Fruit fly (Drosophila melanogaster) whole organism, embryonic: ENCODE measurements around the gene rasp.

ENCODE experiments used
- BtbVII ChIP-seq: fragments of 200-800 bp; sonication (Bioruptor generic); optimal IDR thresholded peaks from 3 replicates; lab custom pipeline; 2017; ENCODE audit warnings: missing biosample characterization, mild to moderate bottlenecking, missing genetic modification characterization
- CG10366 ChIP-seq: fragments of 200-800 bp; sonication (Bioruptor generic); IDR thresholded peaks from 2 replicates; pipeline ENCODE4 v1.3.6; 2022; ENCODE audit warnings: missing biosample characterization, missing genetic modification characterization
- CG10654 ChIP-seq: fragments of 200-800 bp; sonication (Bioruptor generic); optimal IDR thresholded peaks from 2 replicates; lab custom pipeline; 2016; ENCODE audit warnings: missing biosample characterization, missing genetic modification characterization
- CG10959 ChIP-seq: fragments of 200-800 bp; sonication (Bioruptor generic); IDR thresholded peaks from 2 replicates; pipeline ENCODE4 v1.3.6; 2022; ENCODE audit warnings: missing biosample characterization, missing genetic modification characterization
- CG13287 ChIP-seq: fragments of 200-800 bp; sonication (Bioruptor generic); IDR thresholded peaks from 2 replicates; pipeline ENCODE4 v1.3.6; 2022; ENCODE audit warnings: missing biosample characterization, missing genetic modification characterization; ENCODE audit not compliant: partially characterized antibody
- CG13894 ChIP-seq: fragments of 200-800 bp; sonication (Bioruptor generic); optimal IDR thresholded peaks from 3 replicates; lab custom pipeline; 2018; ENCODE audit warnings: missing biosample characterization, mild to moderate bottlenecking, missing genetic modification characterization, moderate library complexity
- CG14860 ChIP-seq: fragments of 200-800 bp; sonication (Bioruptor generic); IDR thresholded peaks from 3 replicates; pipeline ENCODE4 v1.3.6; 2022; ENCODE audit warnings: missing biosample characterization, missing genetic modification characterization; ENCODE audit not compliant: partially characterized antibody
- CG15011 ChIP-seq: fragments of 200-800 bp; sonication (Bioruptor generic); optimal IDR thresholded peaks from 3 replicates; lab custom pipeline; 2018; ENCODE audit warnings: missing biosample characterization, mild to moderate bottlenecking, missing genetic modification characterization
- CG17186 ChIP-seq: fragments of 200-800 bp; sonication (Bioruptor generic); optimal IDR thresholded peaks from 3 replicates; lab custom pipeline; 2017; ENCODE audit warnings: missing biosample characterization, missing genetic modification reagents, missing genetic modification characterization
- CG17361 ChIP-seq: fragments of 200-800 bp; sonication (Bioruptor generic); IDR thresholded peaks from 3 replicates; pipeline ENCODE4 v1.3.6; 2022; ENCODE audit warnings: missing biosample characterization, missing genetic modification characterization
- CG3163 ChIP-seq: fragments of 200-800 bp; sonication (Bioruptor generic); optimal IDR thresholded peaks from 3 replicates; lab custom pipeline; 2016; ENCODE audit warnings: missing biosample characterization, missing genetic modification characterization
- CG34224 ChIP-seq: fragments of 200-800 bp; sonication (Bioruptor generic); IDR thresholded peaks from 3 replicates; pipeline ENCODE4 v1.3.6; 2022; ENCODE audit warnings: missing biosample characterization, missing genetic modification characterization; ENCODE audit not compliant: partially characterized antibody
- CG4360 ChIP-seq: fragments of 200-800 bp; sonication (Bioruptor generic); IDR thresholded peaks from 2 replicates; pipeline ENCODE4 v1.3.6; 2022; ENCODE audit warnings: missing biosample characterization, missing genetic modification characterization
- CG4404 ChIP-seq: fragments of 200-800 bp; sonication (Bioruptor generic); IDR thresholded peaks from 2 replicates; pipeline ENCODE4 v1.3.6; 2022; ENCODE audit warnings: missing biosample characterization, missing genetic modification characterization
- CG6683 ChIP-seq: fragments of 200-800 bp; sonication (Bioruptor generic); optimal IDR thresholded peaks from 2 replicates; lab custom pipeline; 2017; ENCODE audit warnings: missing biosample characterization, mild to moderate bottlenecking, missing genetic modification characterization, missing genetic modification reagents
- CG6791 ChIP-seq: fragments of 200-800 bp; sonication (Bioruptor generic); IDR thresholded peaks from 3 replicates; pipeline ENCODE4 v1.3.6; 2022; ENCODE audit warnings: missing biosample characterization, missing genetic modification characterization; ENCODE audit not compliant: partially characterized antibody
- CG6854 ChIP-seq: fragments of 200-800 bp; sonication (Bioruptor generic); optimal IDR thresholded peaks from 3 replicates; lab custom pipeline; 2017; ENCODE audit warnings: missing biosample characterization, mild to moderate bottlenecking, missing genetic modification characterization
- CG7786 ChIP-seq: fragments of 200-800 bp; sonication (Bioruptor generic); optimal IDR thresholded peaks from 2 replicates; lab custom pipeline; 2016; ENCODE audit warnings: missing biosample characterization, missing genetic modification characterization
- CG7963 ChIP-seq: fragments of 200-800 bp; sonication (Bioruptor generic); IDR thresholded peaks from 3 replicates; pipeline ENCODE4 v1.3.6; 2022; ENCODE audit warnings: missing biosample characterization, missing genetic modification characterization; ENCODE audit not compliant: partially characterized antibody
- CG9932 ChIP-seq: fragments of 200-800 bp; sonication (Bioruptor generic); IDR thresholded peaks from 2 replicates; pipeline ENCODE4 v1.3.6; 2022; ENCODE audit warnings: missing biosample characterization, missing genetic modification characterization
- Ets65A ChIP-seq: fragments of 200-800 bp; sonication (Bioruptor generic); peaks from one replicate; lab custom pipeline; 2016; ENCODE audit warnings: missing biosample characterization, missing genetic modification characterization
- HLHmδ ChIP-seq: fragments of 200-800 bp; sonication (Bioruptor generic); optimal IDR thresholded peaks from 2 replicates; lab custom pipeline; 2018; ENCODE audit warnings: missing biosample characterization, mild to moderate bottlenecking, missing genetic modification characterization, moderate library complexity
- Hand ChIP-seq: fragments of 200-800 bp; sonication (Bioruptor generic); optimal IDR thresholded peaks from 2 replicates; lab custom pipeline; 2017; ENCODE audit warnings: mild to moderate bottlenecking, missing biosample characterization, missing genetic modification reagents, missing genetic modification characterization
- MESR4 ChIP-seq: fragments of 200-800 bp; sonication (Bioruptor generic); optimal IDR thresholded peaks from 2 replicates; lab custom pipeline; 2018; ENCODE audit warnings: missing biosample characterization, mild to moderate bottlenecking, missing genetic modification characterization, moderate library complexity
- NC2β ChIP-seq: fragments of 200-800 bp; sonication (Bioruptor generic); optimal IDR thresholded peaks from 2 replicates; lab custom pipeline; 2016; ENCODE audit warnings: missing biosample characterization, missing genetic modification characterization
- Nf-YB ChIP-seq: fragments of 200-800 bp; sonication (Bioruptor generic); optimal IDR thresholded peaks from 3 replicates; lab custom pipeline; 2019; ENCODE audit warnings: missing biosample characterization, mild to moderate bottlenecking, missing genetic modification characterization, moderate library complexity
- Rfx ChIP-seq: fragments of 200-800 bp; sonication (Bioruptor generic); IDR thresholded peaks from 2 replicates; pipeline ENCODE4 v1.3.6; 2022; ENCODE audit warnings: missing biosample characterization, missing genetic modification characterization
- ato ChIP-seq: fragments of 200-800 bp; sonication (Bioruptor generic); IDR thresholded peaks from 2 replicates; pipeline ENCODE4 v1.3.6; 2022; ENCODE audit warnings: missing biosample characterization, missing genetic modification characterization; ENCODE audit not compliant: partially characterized antibody
- bowl ChIP-seq: fragments of 200-800 bp; sonication (Bioruptor generic); IDR thresholded peaks from 2 replicates; pipeline ENCODE4 v1.3.6; 2022; ENCODE audit warnings: missing biosample characterization, missing genetic modification characterization
- dm ChIP-seq: fragments of 200-800 bp; sonication (Bioruptor generic); optimal IDR thresholded peaks from 3 replicates; lab custom pipeline; 2016; ENCODE audit warnings: missing biosample characterization, missing genetic modification characterization
- dpn ChIP-seq, 2 experiments: fragments of 200-800 bp; sonication (Bioruptor generic); optimal IDR thresholded peaks; 3 replicates each; lab custom pipeline; 2016; ENCODE audit warnings: missing biosample characterization in 2 of 2, missing genetic modification characterization in 2 of 2
- exex ChIP-seq: fragments of 200-800 bp; sonication (Bioruptor generic); optimal IDR thresholded peaks from 4 replicates; lab custom pipeline; 2018; ENCODE audit warnings: missing biosample characterization, mild to moderate bottlenecking, missing genetic modification characterization, moderate library complexity
- lbe ChIP-seq: fragments of 200-800 bp; sonication (Bioruptor generic); optimal IDR thresholded peaks from 2 replicates; lab custom pipeline; 2016; ENCODE audit warnings: missing biosample characterization, mild to moderate bottlenecking, missing genetic modification characterization
- luna ChIP-seq: fragments of 200-800 bp; sonication (Bioruptor generic); optimal IDR thresholded peaks from 2 replicates; lab custom pipeline; 2016; ENCODE audit warnings: missing biosample characterization, missing genetic modification characterization
- maf-S ChIP-seq: fragments of 200-800 bp; sonication (Bioruptor generic); optimal IDR thresholded peaks from 2 replicates; lab custom pipeline; 2016; ENCODE audit warnings: missing biosample characterization, missing genetic modification characterization
- mam ChIP-seq: fragments of 200-800 bp; sonication (Bioruptor generic); optimal IDR thresholded peaks from 3 replicates; lab custom pipeline; 2016; ENCODE audit warnings: missing biosample characterization, missing genetic modification characterization
- pb ChIP-seq: fragments of 200-800 bp; sonication (Bioruptor generic); optimal IDR thresholded peaks from 3 replicates; lab custom pipeline; 2016; ENCODE audit warnings: missing biosample characterization, missing genetic modification characterization
- pfk ChIP-seq: fragments of 200-800 bp; sonication (Bioruptor generic); optimal IDR thresholded peaks from 2 replicates; lab custom pipeline; 2018; ENCODE audit warnings: missing biosample characterization, mild to moderate bottlenecking, missing genetic modification characterization, moderate library complexity
- scrt ChIP-seq: fragments of 200-800 bp; sonication (Bioruptor generic); optimal IDR thresholded peaks from 2 replicates; lab custom pipeline; 2018; ENCODE audit warnings: missing biosample characterization, mild to moderate bottlenecking, missing genetic modification characterization, moderate library complexity
- seq ChIP-seq: fragments of 200-800 bp; sonication (Bioruptor generic); IDR thresholded peaks from 2 replicates; pipeline ENCODE4 v1.3.6; 2022; ENCODE audit warnings: missing biosample characterization, missing genetic modification characterization
- sim ChIP-seq: fragments of 200-800 bp; sonication (Bioruptor generic); IDR thresholded peaks from 2 replicates; pipeline ENCODE4 v1.3.6; 2022; ENCODE audit warnings: missing biosample characterization, missing genetic modification characterization
- sima ChIP-seq: fragments of 200-800 bp; sonication (Bioruptor generic); optimal IDR thresholded peaks from 2 replicates; lab custom pipeline; 2016; ENCODE audit warnings: missing biosample characterization, missing genetic modification characterization
- stc ChIP-seq: fragments of 200-800 bp; sonication (Bioruptor generic); IDR thresholded peaks from 2 replicates; pipeline ENCODE4 v1.3.6; 2022; ENCODE audit warnings: missing biosample characterization, missing genetic modification characterization
- tap ChIP-seq: fragments of 200-800 bp; optimal IDR thresholded peaks from 3 replicates; lab custom pipeline; 2019; ENCODE audit warnings: missing biosample characterization, mild to moderate bottlenecking, missing genetic modification characterization, moderate library complexity

The rasp gene

dm6 chr3L:3186364-3186763 lies 24.4 kb downstream of the rasp start, which contains the start of gene CG32284:
Gene CG32284 (plus strand): TSS chr3L:3186664.
- TF ChIP-seq tap (tag; lab: Kevin White, UChicago): no peak

- TF ChIP-seq Rfx (GFP tag; lab: Robert Waterston, UW): 0 out of 2 replicates have a peak, but pooled peaks have one; percentile 12
- TF ChIP-seq dpn (GFP tag; optimal IDR thresholded peaks at IDR 0.05; lab: Kevin White, UChicago): no peak
Measured at dm6 chr3L:3187263-3187662, 25.3 kb downstream of the rasp start, which contains the start of gene CG14957. Gene CG14957 (plus strand): TSS chr3L:3187563.

dm6 chr3L:3189647-3190046 lies 27.7 kb downstream of the rasp start, which contains the start of the genes CG42525 and CG14958:
Gene CG42525 (minus strand): TSS chr3L:3189747.
Gene CG14958 (plus strand): TSS chr3L:3189978.
- TF ChIP-seq pb (GFP tag; lab: Kevin White, UChicago): no peak
- TF ChIP-seq sima (GFP tag; lab: Kevin White, UChicago): no peak

- TF ChIP-seq pfk (GFP tag; lab: Kevin White, UChicago) (no peak), CG7963 (GFP tag; lab: Robert Waterston, UW) (peak; percentile 72), mam (peak; percentile 13), exex (tag; lab: Kevin White, UChicago) (no peak), CG10366 (GFP tag; lab: Robert Waterston, UW) (no peak), Nf-YB (GFP tag; lab: Kevin White, UChicago) (no peak), scrt (GFP tag; lab: Kevin White, UChicago) (no peak), stc (GFP tag; lab: Robert Waterston, UW) (no peak), CG15011 (GFP tag; lab: Kevin White, UChicago) (no peak), sim (GFP tag; lab: Robert Waterston, UW) (no peak), CG3163 (no peak), CG34224 (GFP tag; lab: Robert Waterston, UW) (peak; percentile 84), MESR4 (peak; percentile 20), CG6854 (no peak), dm (no peak), CG13287 (GFP tag; lab: Robert Waterston, UW) (peak; percentile 94), seq (no peak), ato (GFP tag; lab: Robert Waterston, UW) (peak; percentile 75), Ets65A (GFP tag; lab: Kevin White, UChicago) (peak; percentile 73), CG10654 (GFP tag; lab: Kevin White, UChicago) (no peak), maf-S (no peak), CG6791 (GFP tag; lab: Robert Waterston, UW) (peak; percentile 86), CG9932 (GFP tag; lab: Robert Waterston, UW) (no peak), CG4360 (GFP tag; lab: Robert Waterston, UW) (no peak), NC2β (no peak), HLHmδ (no peak), BtbVII (GFP tag; lab: Kevin White, UChicago) (no peak), CG14860 (GFP tag; lab: Robert Waterston, UW) (peak; percentile 87), Hand (GFP tag; lab: Kevin White, UChicago) (no peak), CG17361 (no peak), bowl (GFP tag; lab: Robert Waterston, UW) (no peak), CG7786 (GFP tag; lab: Kevin White, UChicago) (no peak), CG17186 (GFP tag; lab: Kevin White, UChicago) (no peak), CG13894 (no peak), lbe (no peak), luna (GFP tag; lab: Kevin White, UChicago) (no peak), CG4404 (GFP tag; lab: Robert Waterston, UW) (no peak), CG10959 (GFP tag; lab: Robert Waterston, UW) (no peak), CG6683 (GFP tag; lab: Kevin White, UChicago) (no peak)
Measured at dm6 chr3L:3192333-3192894, 30.4 kb downstream of the rasp start, which contains the start of gene CG14965. Gene CG14965 (minus strand): TSS chr3L:3192491.
